Worm (Caenorhabditis elegans) whole organism, midembryonic: Measurements from ENCODE around the gene klp-18.

ENCODE experiments used
- T22C8.4 ChIP-seq: fragments of 200-800 bp; sonication (Bioruptor generic); IDR thresholded peaks from 2 replicates; pipeline ENCODE4 v1.3.6; 2022; ENCODE audit warnings: missing genetic modification characterization, missing compliant biosample characterization
- cog-1 ChIP-seq: sonication (generic microtip); optimal IDR thresholded peaks from 2 replicates; lab custom pipeline; 2016; ENCODE audit warnings: missing genetic modification characterization, missing compliant biosample characterization
- flt-1 ChIP-seq: fragments of 200-800 bp; sonication (Bioruptor generic); IDR thresholded peaks from 2 replicates; pipeline ENCODE4 v1.3.6; 2022; ENCODE audit warnings: missing genetic modification characterization, missing compliant biosample characterization
- klf-2 ChIP-seq: fragments of 200-800 bp; sonication (Bioruptor generic); conservative IDR thresholded peaks from 2 replicates; pipeline ENCODE4 v1.3.6; 2022; ENCODE audit warnings: missing genetic modification reagents, missing genetic modification characterization, missing compliant biosample characterization
- med-1 ChIP-seq: sonication (generic microtip); optimal IDR thresholded peaks from 2 replicates; lab custom pipeline; 2017; ENCODE audit warnings: missing genetic modification characterization, mild to moderate bottlenecking, missing compliant biosample characterization, antibody characterized with exemption, missing genetic modification reagents; ENCODE audit not compliant: insufficient read depth
- ref-1 ChIP-seq: fragments of 200-800 bp; sonication (Bioruptor generic); conservative IDR thresholded peaks from 2 replicates; pipeline ENCODE4 v1.3.6; 2022; ENCODE audit warnings: missing genetic modification reagents, missing genetic modification characterization, missing compliant biosample characterization
- tab-1 ChIP-seq: fragments of 200-800 bp; sonication (Bioruptor generic); IDR thresholded peaks from 2 replicates; pipeline ENCODE4 v1.3.6; 2022; ENCODE audit warnings: missing genetic modification characterization, missing compliant biosample characterization
- ztf-23 ChIP-seq: fragments of 200-800 bp; sonication (Bioruptor generic); IDR thresholded peaks from 2 replicates; pipeline ENCODE4 v1.3.6; 2022; ENCODE audit warnings: missing genetic modification reagents, missing genetic modification characterization, missing compliant biosample characterization
- ztf-29 ChIP-seq: fragments of 200-800 bp; sonication (Bioruptor generic); IDR thresholded peaks from 2 replicates; pipeline ENCODE4 v1.3.6; 2022; ENCODE audit warnings: missing genetic modification reagents, missing genetic modification characterization, missing compliant biosample characterization

The klp-18 gene

ce11 chrIV:7048637-7049245, 8.7 kb downstream of the klp-18 start:
- TF ChIP-seq klf-2 (GFP tag; lab: Robert Waterston, UW) (no peak), ref-1 (GFP tag; lab: Robert Waterston, UW) (no peak), tab-1 (no peak), med-1 (no peak)

ce11 chrIV:7049672-7050206, 9.7 kb downstream of the klp-18 start, which contains the start of gene nhr-105:
Gene nhr-105, plus strand, starts transcription at chrIV:7050156.
- TF ChIP-seq tab-1 (no peak), ref-1 (GFP tag; lab: Robert Waterston, UW) (no peak), cog-1 (no peak), klf-2 (GFP tag; lab: Robert Waterston, UW) (no peak), ztf-23 (GFP tag; lab: Robert Waterston, UW) (no peak), med-1 (no peak), flt-1 (GFP tag; lab: Robert Waterston, UW) (no peak), ztf-29 (GFP tag; lab: Robert Waterston, UW) (no peak), T22C8.4 (GFP tag; lab: Robert Waterston, UW) (no peak)

- TF ChIP-seq klf-2 (GFP tag; lab: Robert Waterston, UW): no peak
- no peak for TF ChIP-seq ztf-23 (GFP tag; lab: Robert Waterston, UW)
- TF ChIP-seq ztf-29 (GFP tag; lab: Robert Waterston, UW): no peak
- no peak for TF ChIP-seq cog-1
- TF ChIP-seq tab-1: no peak
- no peak for TF ChIP-seq T22C8.4 (GFP tag; lab: Robert Waterston, UW)
- TF ChIP-seq med-1: no peak
- TF ChIP-seq flt-1 (GFP tag; lab: Robert Waterston, UW): no peak
- no peak for TF ChIP-seq ref-1 (GFP tag; lab: Robert Waterston, UW)
Observed at ce11 chrIV:7051515-7051914, 11.5 kb downstream of the klp-18 start.

- TF ChIP-seq flt-1 (GFP tag; lab: Robert Waterston, UW) (no peak), klf-2 (GFP tag; lab: Robert Waterston, UW) (no peak), tab-1 (no peak), ztf-23 (GFP tag; lab: Robert Waterston, UW) (no peak), med-1 (no peak), T22C8.4 (GFP tag; lab: Robert Waterston, UW) (no peak), ref-1 (GFP tag; lab: Robert Waterston, UW) (no peak), ztf-29 (GFP tag; lab: Robert Waterston, UW) (no peak), cog-1 (no peak)
Observed at ce11 chrIV:7052135-7052534, 12.1 kb downstream of the klp-18 start.

- no peak for TF ChIP-seq ztf-29 (GFP tag; lab: Robert Waterston, UW)
- no peak for TF ChIP-seq ref-1 (GFP tag; lab: Robert Waterston, UW)
- TF ChIP-seq flt-1 (GFP tag; lab: Robert Waterston, UW): no peak
- TF ChIP-seq T22C8.4 (GFP tag; lab: Robert Waterston, UW): no peak
- no peak for TF ChIP-seq med-1
- no peak for TF ChIP-seq tab-1
- no peak for TF ChIP-seq klf-2 (GFP tag; lab: Robert Waterston, UW)
- TF ChIP-seq ztf-23 (GFP tag; lab: Robert Waterston, UW): no peak
- TF ChIP-seq cog-1: no peak
Observed at ce11 chrIV:7057677-7058076, 17.7 kb downstream of the klp-18 start, which contains the start of gene srx-50. Gene srx-50, plus strand, starts transcription at chrIV:7057977.

DNA sequence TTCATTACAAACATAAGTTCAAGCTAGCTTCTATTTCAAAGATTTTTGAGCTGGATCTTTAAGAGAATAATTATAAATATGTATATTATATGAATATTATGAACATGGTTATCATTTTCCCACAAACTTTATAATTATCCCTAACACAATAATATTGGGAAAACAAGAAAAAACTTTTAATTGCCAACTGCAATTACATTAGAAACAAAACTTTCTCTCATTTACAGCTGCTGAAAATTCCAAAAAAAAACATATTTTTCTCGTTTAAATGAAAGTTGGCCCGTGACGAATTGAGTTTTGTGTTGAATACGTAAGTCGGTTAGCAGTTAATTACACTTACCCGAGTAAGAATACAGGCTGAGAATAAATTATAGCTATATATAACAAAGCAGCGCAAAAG, 22.7 kb downstream of the klp-18 start:
- TF ChIP-seq cog-1 (no peak), tab-1 (no peak), klf-2 (GFP tag; lab: Robert Waterston, UW) (no peak), ref-1 (GFP tag; lab: Robert Waterston, UW) (no peak), flt-1 (GFP tag; lab: Robert Waterston, UW) (no peak), ztf-29 (GFP tag; lab: Robert Waterston, UW) (no peak), med-1 (no peak), T22C8.4 (GFP tag; lab: Robert Waterston, UW) (no peak), ztf-23 (GFP tag; lab: Robert Waterston, UW) (no peak)

DNA sequence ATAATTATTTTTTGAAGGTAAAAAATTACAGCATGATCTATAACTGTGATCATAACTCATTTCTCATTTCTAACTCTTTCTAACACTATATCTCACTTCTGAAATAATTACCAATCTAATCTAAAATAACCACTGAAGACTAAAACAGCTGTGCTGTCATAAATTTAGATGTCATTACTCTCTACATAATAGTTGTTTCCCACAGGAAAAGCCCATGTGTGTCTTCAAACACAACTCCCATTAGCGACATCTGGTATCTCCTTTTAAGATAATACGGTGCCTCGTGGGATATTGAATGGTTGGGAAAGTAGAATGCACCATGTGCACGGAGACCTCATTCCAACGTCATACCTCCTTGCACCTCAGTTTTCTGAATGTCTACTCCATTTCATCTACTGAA, 25.0 kb downstream of the klp-18 start, which contains the start of gene Y43B11AL.1:
Gene Y43B11AL.1, plus strand, starts transcription at position 301 of the 400 bp plus-strand sequence.
- no peak for TF ChIP-seq med-1
- TF ChIP-seq ztf-23 (GFP tag; lab: Robert Waterston, UW): no peak
- no peak for TF ChIP-seq cog-1
- TF ChIP-seq T22C8.4 (GFP tag; lab: Robert Waterston, UW): no peak
- TF ChIP-seq ref-1 (GFP tag; lab: Robert Waterston, UW): no peak
- TF ChIP-seq tab-1: no peak
- no peak for TF ChIP-seq ztf-29 (GFP tag; lab: Robert Waterston, UW)
- TF ChIP-seq flt-1 (GFP tag; lab: Robert Waterston, UW): no peak

DNA sequence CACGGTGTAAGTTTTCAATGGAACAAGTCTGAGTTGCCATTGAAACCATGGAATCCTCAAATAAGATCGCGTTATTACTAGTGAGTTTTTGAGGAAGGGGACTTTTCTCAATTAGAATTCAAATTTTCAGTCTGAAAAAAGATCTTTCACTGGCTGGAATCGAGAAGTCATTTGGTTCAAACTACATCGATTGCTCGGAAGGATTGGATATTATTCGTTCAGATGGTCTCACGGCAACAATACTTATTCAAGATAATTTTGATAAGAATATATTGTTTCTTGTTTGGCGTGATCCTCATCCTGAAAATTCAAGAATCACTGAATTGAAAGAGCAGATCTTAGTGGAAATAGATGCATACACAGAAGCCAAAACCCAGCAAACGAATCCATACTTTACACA, 27.4 kb downstream of the klp-18 start:
- no peak for TF ChIP-seq ztf-23 (GFP tag; lab: Robert Waterston, UW)
- TF ChIP-seq cog-1: no peak
- no peak for TF ChIP-seq tab-1

DNA sequence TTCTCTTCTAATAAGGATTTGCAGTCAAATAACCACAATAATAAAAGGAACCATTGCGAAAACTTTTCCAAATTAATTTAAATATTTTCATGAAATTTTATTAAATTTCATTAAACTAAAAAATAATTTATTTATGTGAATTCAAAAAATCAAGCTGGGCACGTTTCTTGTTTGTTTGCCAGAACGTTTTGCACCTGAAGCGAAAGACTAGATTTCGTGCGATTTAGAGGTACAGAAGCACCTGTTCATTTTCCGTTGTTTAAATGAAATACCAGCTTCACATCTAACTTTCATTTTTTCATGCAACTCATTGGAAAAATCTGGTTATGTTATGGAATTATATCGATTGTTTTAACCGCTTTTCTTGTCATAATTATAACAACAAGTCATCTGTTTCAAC, 32.1 kb downstream of the klp-18 start, which contains the start of gene srg-48:
Gene srg-48, plus strand, starts transcription at position 301 of the 400 bp plus-strand sequence.
- TF ChIP-seq ztf-23 (GFP tag; lab: Robert Waterston, UW) (no peak), flt-1 (GFP tag; lab: Robert Waterston, UW) (no peak), tab-1 (no peak), ref-1 (GFP tag; lab: Robert Waterston, UW) (no peak), ztf-29 (GFP tag; lab: Robert Waterston, UW) (no peak), cog-1 (no peak)

DNA sequence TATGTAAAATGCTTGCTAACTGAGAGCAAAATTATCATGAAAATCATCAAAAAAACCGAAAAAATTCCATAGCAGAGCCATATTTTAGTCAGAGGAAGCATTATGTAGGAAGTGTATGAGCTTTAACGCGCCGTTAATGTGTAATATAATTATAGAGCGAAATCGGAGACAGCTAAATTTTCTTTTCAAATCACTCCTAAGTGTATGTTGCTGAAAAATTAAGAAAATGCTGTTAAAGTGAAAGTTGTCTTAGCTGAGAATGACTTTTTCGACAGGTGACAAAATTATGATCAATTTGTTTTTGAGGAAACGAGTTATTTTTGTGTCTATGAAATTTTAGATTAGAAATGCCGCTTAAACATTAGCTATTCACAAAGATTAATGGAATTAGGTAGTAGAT, 35.1 kb downstream of the klp-18 start, which contains the start of gene srg-50:
Gene srg-50, minus strand, starts transcription at position 101 of the 400 bp plus-strand sequence.
- TF ChIP-seq ztf-23 (GFP tag; lab: Robert Waterston, UW): no peak
